Worm (Caenorhabditis elegans): ENCODE measurements around the gene C34F6.5.

Gene C34F6.5

DNA sequence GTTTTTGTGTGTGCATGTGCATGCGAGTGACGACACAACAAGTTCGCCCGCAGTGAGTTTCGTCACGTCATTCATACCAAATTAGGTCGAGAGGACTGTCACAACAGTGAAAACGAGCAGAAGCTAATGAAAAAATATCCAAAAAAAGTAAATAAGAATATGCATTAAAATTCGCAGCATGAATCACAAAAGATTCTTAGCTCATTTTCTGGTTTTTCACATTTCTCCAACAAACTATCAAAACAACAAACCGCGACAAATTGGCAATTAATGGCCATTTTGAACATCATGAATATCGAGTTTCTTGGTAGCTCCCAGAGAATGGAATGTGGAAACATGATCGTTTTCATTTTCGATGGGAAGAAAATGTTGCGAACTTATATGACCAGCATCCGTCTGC is 34.9 kb upstream of the C34F6.5 start:
- TF ChIP-seq ceh-13 (GFP tag; optimal IDR thresholded peaks at IDR 0.05) (no peak), B0310.2 (tag; optimal IDR thresholded peaks at IDR 0.05) (no peak), tbx-37 (GFP tag; conservative IDR thresholded peaks at IDR 0.05) (no peak), aly-1 (tag; optimal IDR thresholded peaks at IDR 0.05) (no peak), hmbx-1 (tag; optimal IDR thresholded peaks at IDR 0.05) (no peak), scrt-1 (GFP tag; IDR thresholded peaks at IDR 0.05) (no peak), hnd-1 (tag; optimal IDR thresholded peaks at IDR 0.05) (no peak), tra-4 (tag; optimal IDR thresholded peaks at IDR 0.05) (no peak), F13C5.2 (tag; optimal IDR thresholded peaks at IDR 0.05) (no peak), ets-7 (tag; optimal IDR thresholded peaks at IDR 0.05) (no peak), hmg-4 (GFP tag; optimal IDR thresholded peaks at IDR 0.05) (no peak), flt-1 (GFP tag; IDR thresholded peaks at IDR 0.05) (no peak), ceh-36 (tag; optimal IDR thresholded peaks at IDR 0.05) (no peak), ama-1 (optimal IDR thresholded peaks at IDR 0.05) (no peak)

DNA sequence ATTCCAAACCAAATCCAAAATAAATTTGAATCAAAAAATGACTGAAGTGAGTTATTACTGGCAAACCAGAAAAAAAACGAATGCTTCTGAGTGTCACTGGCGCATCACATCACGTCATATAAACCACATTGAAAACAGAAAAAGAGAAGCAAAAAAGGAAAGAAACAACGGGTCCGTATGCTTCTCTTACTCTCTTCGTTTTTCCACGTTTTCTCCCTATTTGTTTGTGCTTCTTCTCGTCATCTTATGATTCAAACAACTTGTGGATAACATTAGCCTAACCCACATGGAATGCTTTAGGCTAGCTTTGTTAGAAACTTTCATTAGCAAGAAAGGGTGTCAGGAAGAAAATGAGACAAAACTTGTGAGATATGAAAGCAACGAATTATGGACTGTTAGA is 32.8 kb upstream of the C34F6.5 start:
- TF ChIP-seq aly-1 (tag; optimal IDR thresholded peaks at IDR 0.05) (no peak), pes-1 (GFP tag; IDR thresholded peaks at IDR 0.05) (no peak), sea-1 (GFP tag; conservative IDR thresholded peaks at IDR 0.05) (no peak), ama-1 (optimal IDR thresholded peaks at IDR 0.05) (no peak), tbx-37 (GFP tag; conservative IDR thresholded peaks at IDR 0.05) (no peak), hmg-4 (GFP tag; optimal IDR thresholded peaks at IDR 0.05) (no peak), ets-7 (tag; optimal IDR thresholded peaks at IDR 0.05) (no peak), hnd-1 (tag; optimal IDR thresholded peaks at IDR 0.05) (no peak), F13C5.2 (tag; optimal IDR thresholded peaks at IDR 0.05) (no peak), hmbx-1 (tag; optimal IDR thresholded peaks at IDR 0.05) (no peak), tbx-11 (GFP tag; IDR thresholded peaks at IDR 0.05) (no peak), tra-4 (tag; optimal IDR thresholded peaks at IDR 0.05) (no peak), B0310.2 (tag; optimal IDR thresholded peaks at IDR 0.05) (no peak), ceh-13 (GFP tag; optimal IDR thresholded peaks at IDR 0.05) (no peak), ceh-36 (tag; optimal IDR thresholded peaks at IDR 0.05) (no peak)

DNA sequence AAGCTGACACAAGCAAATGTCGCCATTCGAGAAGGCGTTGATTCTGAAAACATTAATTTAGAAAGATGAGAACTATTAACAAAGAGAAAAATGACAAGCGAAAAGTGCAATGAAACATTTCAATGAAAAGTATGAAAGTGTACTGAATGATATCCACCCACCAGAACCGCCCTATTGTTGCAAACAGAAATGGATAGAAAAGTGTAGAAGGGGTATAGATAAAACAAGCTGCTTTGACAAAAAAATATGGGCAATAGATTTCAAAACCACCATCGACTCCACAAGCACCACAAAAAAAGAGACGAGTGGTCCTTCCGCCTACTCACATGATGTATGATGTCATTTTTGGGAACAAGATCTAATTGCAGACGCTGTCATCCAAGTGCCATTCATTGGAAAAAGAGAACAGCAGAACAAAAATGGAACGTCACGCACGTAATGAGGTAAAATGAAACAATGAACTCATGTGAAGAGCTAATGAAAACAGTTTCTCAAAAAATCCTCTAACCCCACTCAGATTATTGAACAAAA is 32.0 kb upstream of the C34F6.5 start, which contains the start of gene C34F6.10:
Gene C34F6.10, minus strand, starts transcription at position 51 of the 531 bp plus-strand sequence.
- TF ChIP-seq hmbx-1 (tag; optimal IDR thresholded peaks at IDR 0.05) = no peak
- TF ChIP-seq pes-1 (GFP tag; IDR thresholded peaks at IDR 0.05) = no peak
- TF ChIP-seq sea-1 (GFP tag; conservative IDR thresholded peaks at IDR 0.05) = no peak
- no peak for TF ChIP-seq ceh-13 (GFP tag; optimal IDR thresholded peaks at IDR 0.05)
- TF ChIP-seq hnd-1 (tag; optimal IDR thresholded peaks at IDR 0.05) = no peak
- TF ChIP-seq ceh-36 (tag; optimal IDR thresholded peaks at IDR 0.05) = no peak
- no peak for TF ChIP-seq tbx-11 (GFP tag; IDR thresholded peaks at IDR 0.05)
- no peak for TF ChIP-seq hmg-4 (GFP tag; optimal IDR thresholded peaks at IDR 0.05)
- TF ChIP-seq tra-4 (tag; optimal IDR thresholded peaks at IDR 0.05) = no peak
- no peak for TF ChIP-seq flt-1 (GFP tag; IDR thresholded peaks at IDR 0.05)

DNA sequence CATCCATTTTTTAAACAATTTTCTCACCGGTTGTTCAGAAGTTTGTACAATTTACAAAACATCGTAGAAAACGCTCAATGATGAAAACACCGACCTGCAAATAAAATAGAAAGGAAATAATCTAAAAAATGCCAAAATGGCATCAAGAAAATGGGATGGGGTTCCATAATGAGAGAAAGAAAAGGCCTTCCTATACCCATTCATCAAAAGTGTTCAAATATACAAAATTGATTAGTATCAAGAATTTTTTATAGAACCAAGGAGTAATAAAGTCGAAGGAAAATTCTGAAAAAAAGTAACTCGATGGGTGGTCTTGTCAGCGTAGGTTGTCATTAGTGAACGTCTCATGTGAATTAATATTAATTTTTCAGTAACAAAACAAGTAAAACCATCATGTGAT is 17.9 kb upstream of the C34F6.5 start, which contains the start of gene C34F6.12:
Gene C34F6.12, minus strand, starts transcription at position 101 of the 400 bp plus-strand sequence.
- TF ChIP-seq B0310.2 (tag; optimal IDR thresholded peaks at IDR 0.05) (no peak), scrt-1 (GFP tag; IDR thresholded peaks at IDR 0.05) (no peak), sea-1 (GFP tag; conservative IDR thresholded peaks at IDR 0.05) (no peak), flt-1 (GFP tag; IDR thresholded peaks at IDR 0.05) (no peak), ceh-36 (tag; optimal IDR thresholded peaks at IDR 0.05) (no peak), hnd-1 (tag; optimal IDR thresholded peaks at IDR 0.05) (no peak), hmbx-1 (tag; optimal IDR thresholded peaks at IDR 0.05) (no peak), tra-4 (tag; optimal IDR thresholded peaks at IDR 0.05) (no peak), F13C5.2 (tag; optimal IDR thresholded peaks at IDR 0.05) (no peak)

DNA sequence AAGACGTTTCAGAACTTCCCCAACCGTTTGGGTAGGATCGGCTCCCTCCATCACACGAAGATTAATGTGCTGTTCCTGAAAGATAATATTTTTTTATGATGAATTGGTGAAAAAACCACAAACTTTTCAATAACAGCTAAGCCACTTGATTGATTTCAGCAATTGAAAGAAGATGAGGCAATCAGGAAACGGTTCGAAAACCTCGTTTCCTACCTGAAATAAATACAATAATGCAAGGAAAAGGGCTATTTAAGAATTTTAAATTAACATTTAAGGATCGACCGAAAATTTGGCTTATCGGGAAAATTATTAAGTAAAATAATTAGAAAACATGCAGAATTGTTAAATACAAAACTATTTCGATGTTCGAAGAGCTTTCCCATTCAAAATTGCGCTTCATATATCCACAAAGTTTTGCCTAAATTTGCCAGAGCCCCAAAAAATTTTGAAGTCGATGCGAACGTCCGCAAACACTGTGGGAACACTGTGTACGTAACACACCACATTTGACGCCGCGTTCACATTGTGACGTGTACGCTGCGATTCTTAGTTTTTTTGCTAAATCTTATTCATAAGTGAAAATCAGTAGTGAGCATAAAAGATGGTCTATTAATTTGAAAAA is 14.0 kb upstream of the C34F6.5 start, which contains the start of gene C34F6.9:
Gene C34F6.9, minus strand, starts transcription at position 51 of the 622 bp plus-strand sequence.
- TF ChIP-seq F13C5.2 (tag; optimal IDR thresholded peaks at IDR 0.05) = no peak
- TF ChIP-seq tra-4 (tag; optimal IDR thresholded peaks at IDR 0.05) = no peak
- no peak for TF ChIP-seq ets-7 (tag; optimal IDR thresholded peaks at IDR 0.05)
- no peak for TF ChIP-seq flt-1 (GFP tag; IDR thresholded peaks at IDR 0.05)
- no peak for TF ChIP-seq pes-1 (GFP tag; IDR thresholded peaks at IDR 0.05)
- no peak for TF ChIP-seq ama-1 (optimal IDR thresholded peaks at IDR 0.05)
- TF ChIP-seq ceh-13 (GFP tag; optimal IDR thresholded peaks at IDR 0.05) = no peak
- TF ChIP-seq sea-1 (GFP tag; conservative IDR thresholded peaks at IDR 0.05) = no peak
- no peak for TF ChIP-seq hmg-4 (GFP tag; optimal IDR thresholded peaks at IDR 0.05)
- no peak for TF ChIP-seq hnd-1 (tag; optimal IDR thresholded peaks at IDR 0.05)

DNA sequence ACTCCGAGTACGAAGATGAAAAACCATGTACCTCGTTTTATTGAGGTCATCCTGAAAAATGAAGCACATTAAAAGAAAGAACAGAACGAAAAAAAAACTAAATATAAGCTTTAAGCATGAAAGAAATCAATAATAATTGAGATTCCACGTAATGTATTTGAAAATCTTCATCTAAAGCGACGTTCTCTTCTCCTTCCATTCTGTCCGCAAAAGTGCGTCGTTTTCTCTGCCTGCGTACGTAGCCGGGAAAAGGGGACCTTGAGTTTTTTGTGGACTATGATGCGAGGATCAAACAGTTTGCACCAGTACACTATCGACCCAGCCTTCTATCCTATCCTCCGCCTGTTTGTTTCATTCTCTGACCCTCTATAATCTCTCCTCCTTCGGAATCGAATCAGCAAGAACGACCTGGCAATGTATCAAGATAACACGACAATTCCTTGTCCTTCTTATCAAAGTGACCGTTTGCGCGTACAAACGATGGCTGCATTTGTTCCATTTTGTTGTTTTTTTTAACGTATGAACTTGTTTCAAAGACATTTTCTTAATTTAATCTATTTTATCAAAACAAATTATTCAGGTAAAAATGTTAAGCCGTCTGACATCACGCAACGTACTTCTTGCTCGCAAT is 6.8 kb upstream of the C34F6.5 start, which contains the start of the genes C34F6.7 and idh-2:
Gene C34F6.7, minus strand, starts transcription at position 51 of the 631 bp plus-strand sequence.
Gene idh-2, plus strand, starts transcription at position 581 of the 631 bp plus-strand sequence.
- TF ChIP-seq B0310.2 (tag; optimal IDR thresholded peaks at IDR 0.05) (no peak), hmg-4 (GFP tag; optimal IDR thresholded peaks at IDR 0.05) (peak; percentile 46), sea-1 (GFP tag; conservative IDR thresholded peaks at IDR 0.05) (0 out of 2 replicates have a peak, but pooled peaks have one; percentile 14), ets-7 (tag; optimal IDR thresholded peaks at IDR 0.05) (no peak)

DNA sequence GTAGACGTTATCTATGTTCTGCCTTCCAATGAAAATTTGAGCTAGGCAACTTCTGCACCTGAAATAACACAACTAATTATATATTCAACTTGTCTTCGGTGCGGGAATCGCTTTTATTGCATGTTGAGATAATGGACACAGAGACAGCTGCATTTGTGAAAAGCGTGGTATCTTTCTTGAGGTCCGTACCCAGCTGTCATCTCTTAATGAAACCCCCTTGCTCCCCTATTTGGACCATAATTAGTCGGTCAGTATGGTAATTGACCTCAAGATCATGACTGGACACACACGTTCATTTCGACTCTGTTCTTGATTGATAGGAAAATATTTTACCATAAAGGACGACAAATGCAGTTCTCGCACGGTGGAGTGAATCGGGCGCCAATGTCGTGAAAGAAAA is 2.7 kb upstream of the C34F6.5 start:
- TF ChIP-seq sea-1 (GFP tag; conservative IDR thresholded peaks at IDR 0.05) (no peak), hmg-4 (GFP tag; optimal IDR thresholded peaks at IDR 0.05) (no peak), ama-1 (optimal IDR thresholded peaks at IDR 0.05) (no peak), F13C5.2 (tag; optimal IDR thresholded peaks at IDR 0.05) (no peak), aly-1 (tag; optimal IDR thresholded peaks at IDR 0.05) (no peak), tbx-11 (GFP tag; IDR thresholded peaks at IDR 0.05) (no peak), hmbx-1 (tag; optimal IDR thresholded peaks at IDR 0.05) (no peak), hnd-1 (tag; optimal IDR thresholded peaks at IDR 0.05) (no peak), tra-4 (tag; optimal IDR thresholded peaks at IDR 0.05) (no peak), scrt-1 (GFP tag; IDR thresholded peaks at IDR 0.05) (no peak), B0310.2 (tag; optimal IDR thresholded peaks at IDR 0.05) (no peak), ceh-13 (GFP tag; optimal IDR thresholded peaks at IDR 0.05) (no peak), tbx-37 (GFP tag; conservative IDR thresholded peaks at IDR 0.05) (no peak), ets-7 (tag; optimal IDR thresholded peaks at IDR 0.05) (no peak), pes-1 (GFP tag; IDR thresholded peaks at IDR 0.05) (no peak), flt-1 (GFP tag; IDR thresholded peaks at IDR 0.05) (no peak), ceh-36 (tag; optimal IDR thresholded peaks at IDR 0.05) (no peak)
